Fruit fly (Drosophila melanogaster) whole organism, embryonic: Measurements from ENCODE around the gene hfp.

Experiments
- ATbp ChIP-seq: fragments of 200-800 bp; sonication (Bioruptor generic); optimal IDR thresholded peaks from 2 replicates; lab custom pipeline; 2017; ENCODE audit warnings: missing biosample characterization, mild to moderate bottlenecking, missing genetic modification characterization, missing genetic modification reagents
- Ada2b ChIP-seq: fragments of 200-800 bp; sonication (Bioruptor generic); IDR thresholded peaks from 2 replicates; pipeline ENCODE4 v1.3.6; 2022; ENCODE audit warnings: missing biosample characterization, missing genetic modification characterization
- CG10979 ChIP-seq: fragments of 200-800 bp; sonication (Bioruptor generic); optimal IDR thresholded peaks from 2 replicates; lab custom pipeline; 2018; ENCODE audit warnings: missing biosample characterization, mild to moderate bottlenecking, missing genetic modification characterization, moderate library complexity
- CG12071 ChIP-seq: fragments of 200-800 bp; sonication (Bioruptor generic); optimal IDR thresholded peaks from 3 replicates; lab custom pipeline; 2018; ENCODE audit warnings: missing biosample characterization, mild to moderate bottlenecking, missing genetic modification characterization
- CG12104 ChIP-seq: fragments of 200-800 bp; sonication (Bioruptor generic); optimal IDR thresholded peaks from 3 replicates; lab custom pipeline; 2016; ENCODE audit warnings: missing biosample characterization, missing genetic modification characterization
- CG12155 ChIP-seq: fragments of 200-800 bp; sonication (Bioruptor generic); optimal IDR thresholded peaks from 3 replicates; lab custom pipeline; 2016; ENCODE audit warnings: missing biosample characterization, missing genetic modification characterization
- CG12659 ChIP-seq: fragments of 200-800 bp; sonication (Bioruptor generic); optimal IDR thresholded peaks from 3 replicates; lab custom pipeline; 2017; ENCODE audit warnings: mild to moderate bottlenecking, missing biosample characterization, missing genetic modification reagents, missing genetic modification characterization
- CG12942 ChIP-seq: fragments of 200-800 bp; sonication (Bioruptor generic); optimal IDR thresholded peaks from 3 replicates; lab custom pipeline; 2016; ENCODE audit warnings: missing biosample characterization, missing genetic modification characterization
- CG13296 ChIP-seq: fragments of 200-800 bp; sonication (Bioruptor generic); optimal IDR thresholded peaks from 3 replicates; lab custom pipeline; 2018; ENCODE audit warnings: missing biosample characterization, mild to moderate bottlenecking, missing genetic modification characterization
- CG13624 ChIP-seq: fragments of 200-800 bp; sonication (Bioruptor generic); optimal IDR thresholded peaks from 2 replicates; lab custom pipeline; 2016; ENCODE audit warnings: missing biosample characterization, missing genetic modification characterization
- CG15514 ChIP-seq: fragments of 200-800 bp; sonication (Bioruptor generic); optimal IDR thresholded peaks from 3 replicates; lab custom pipeline; 2017; ENCODE audit warnings: missing biosample characterization, missing genetic modification characterization, mild to moderate bottlenecking, moderate library complexity, missing genetic modification reagents
- CG15601 ChIP-seq: fragments of 200-800 bp; sonication (Bioruptor generic); optimal IDR thresholded peaks from 3 replicates; lab custom pipeline; 2019; ENCODE audit warnings: missing biosample characterization, mild to moderate bottlenecking, missing genetic modification characterization, moderate library complexity
- CG17612 ChIP-seq: fragments of 200-800 bp; sonication (Bioruptor generic); IDR thresholded peaks from 2 replicates; pipeline ENCODE4 v1.3.6; 2022; ENCODE audit warnings: missing biosample characterization, missing genetic modification characterization
- CG18476 ChIP-seq: fragments of 200-800 bp; sonication (Bioruptor generic); optimal IDR thresholded peaks from 2 replicates; lab custom pipeline; 2016; ENCODE audit warnings: missing biosample characterization, mild to moderate bottlenecking, missing genetic modification characterization
- CG18764 ChIP-seq: fragments of 200-800 bp; sonication (Bioruptor generic); optimal IDR thresholded peaks from 3 replicates; lab custom pipeline; 2016; ENCODE audit warnings: missing biosample characterization, missing genetic modification characterization
- CG3163 ChIP-seq: fragments of 200-800 bp; sonication (Bioruptor generic); optimal IDR thresholded peaks from 3 replicates; lab custom pipeline; 2016; ENCODE audit warnings: missing biosample characterization, missing genetic modification characterization
- CG3281 ChIP-seq: fragments of 200-800 bp; sonication (Bioruptor generic); optimal IDR thresholded peaks from 3 replicates; lab custom pipeline; 2017; ENCODE audit warnings: missing biosample characterization, mild to moderate bottlenecking, missing genetic modification characterization
- CG33557 ChIP-seq: fragments of 200-800 bp; sonication (Bioruptor generic); optimal IDR thresholded peaks from 2 replicates; lab custom pipeline; 2019; ENCODE audit warnings: missing biosample characterization, mild to moderate bottlenecking, missing genetic modification characterization, moderate library complexity
- CG34422 ChIP-seq: fragments of 200-800 bp; sonication (Bioruptor generic); IDR thresholded peaks from 3 replicates; pipeline ENCODE4 v1.3.6; 2022; ENCODE audit warnings: missing biosample characterization, missing genetic modification characterization
- CG3838 ChIP-seq: fragments of 200-800 bp; sonication (Bioruptor generic); optimal IDR thresholded peaks from 3 replicates; lab custom pipeline; 2016; ENCODE audit warnings: missing biosample characterization, missing genetic modification characterization
- CG4707 ChIP-seq: fragments of 200-800 bp; sonication (Bioruptor generic); optimal IDR thresholded peaks from 2 replicates; lab custom pipeline; 2018; ENCODE audit warnings: missing biosample characterization, mild to moderate bottlenecking, missing genetic modification characterization, moderate library complexity
- CG6689 ChIP-seq: fragments of 200-800 bp; sonication (Bioruptor generic); IDR thresholded peaks from 2 replicates; pipeline ENCODE4 v1.3.6; 2022; ENCODE audit warnings: missing biosample characterization, missing genetic modification characterization
- CG6813 ChIP-seq: fragments of 200-800 bp; sonication (Bioruptor generic); optimal IDR thresholded peaks from 2 replicates; lab custom pipeline; 2017; ENCODE audit warnings: missing biosample characterization, missing genetic modification characterization, mild to moderate bottlenecking, moderate library complexity, missing genetic modification reagents
- CG7987 ChIP-seq: fragments of 200-800 bp; sonication (Bioruptor generic); optimal IDR thresholded peaks from 2 replicates; lab custom pipeline; 2018; ENCODE audit warnings: missing biosample characterization, mild to moderate bottlenecking, missing genetic modification characterization, moderate library complexity
- Dip3 ChIP-seq: fragments of 200-800 bp; sonication (Bioruptor generic); optimal IDR thresholded peaks from 3 replicates; lab custom pipeline; 2016; ENCODE audit warnings: missing biosample characterization, missing genetic modification characterization
- Doc2 ChIP-seq: fragments of 200-800 bp; sonication (Bioruptor generic); IDR thresholded peaks from 2 replicates; pipeline ENCODE4 v1.3.6; 2022; ENCODE audit warnings: missing biosample characterization, missing genetic modification characterization
- Ets65A ChIP-seq: fragments of 200-800 bp; sonication (Bioruptor generic); peaks from one replicate; lab custom pipeline; 2016; ENCODE audit warnings: missing biosample characterization, missing genetic modification characterization
- Fer3 ChIP-seq: fragments of 200-800 bp; sonication (Bioruptor generic); optimal IDR thresholded peaks from 2 replicates; lab custom pipeline; 2018; ENCODE audit warnings: missing biosample characterization, mild to moderate bottlenecking, missing genetic modification characterization, moderate library complexity
- Hey ChIP-seq: fragments of 200-800 bp; sonication (Bioruptor generic); optimal IDR thresholded peaks from 3 replicates; lab custom pipeline; 2018; ENCODE audit warnings: missing biosample characterization, mild to moderate bottlenecking, missing genetic modification characterization
- Lhr ChIP-seq: fragments of 200-800 bp; sonication (Bioruptor generic); optimal IDR thresholded peaks from 3 replicates; lab custom pipeline; 2017; ENCODE audit warnings: mild to moderate bottlenecking, missing biosample characterization, missing genetic modification reagents, missing genetic modification characterization
- MESR4 ChIP-seq: fragments of 200-800 bp; sonication (Bioruptor generic); optimal IDR thresholded peaks from 2 replicates; lab custom pipeline; 2018; ENCODE audit warnings: missing biosample characterization, mild to moderate bottlenecking, missing genetic modification characterization, moderate library complexity
- Nf-YB ChIP-seq: fragments of 200-800 bp; sonication (Bioruptor generic); optimal IDR thresholded peaks from 3 replicates; lab custom pipeline; 2019; ENCODE audit warnings: missing biosample characterization, mild to moderate bottlenecking, missing genetic modification characterization, moderate library complexity
- Rx ChIP-seq: fragments of 200-800 bp; sonication (Bioruptor generic); IDR thresholded peaks from 2 replicates; pipeline ENCODE4 v1.3.6; 2022; ENCODE audit warnings: missing biosample characterization, missing genetic modification characterization
- chn ChIP-seq: fragments of 200-800 bp; sonication (Bioruptor generic); optimal IDR thresholded peaks from 2 replicates; lab custom pipeline; 2016; ENCODE audit warnings: missing biosample characterization, missing genetic modification characterization
- dpn ChIP-seq, 2 experiments: fragments of 200-800 bp; sonication (Bioruptor generic); optimal IDR thresholded peaks; 3 replicates each; lab custom pipeline; 2016; ENCODE audit warnings: missing biosample characterization in 2 of 2, missing genetic modification characterization in 2 of 2
- dysf ChIP-seq: fragments of 200-800 bp; sonication (Bioruptor generic); IDR thresholded peaks from 3 replicates; pipeline ENCODE4 v1.3.6; 2022; ENCODE audit warnings: missing biosample characterization, missing genetic modification characterization
- gce ChIP-seq: fragments of 200-800 bp; sonication (Bioruptor generic); IDR thresholded peaks from 3 replicates; pipeline ENCODE4 v1.3.6; 2022; ENCODE audit warnings: missing biosample characterization, missing genetic modification characterization
- gfzf ChIP-seq: fragments of 200-800 bp; sonication (Bioruptor generic); optimal IDR thresholded peaks from 2 replicates; lab custom pipeline; 2016; ENCODE audit warnings: missing biosample characterization, mild to moderate bottlenecking, missing genetic modification characterization, moderate library complexity
- her ChIP-seq: fragments of 200-800 bp; sonication (Bioruptor generic); optimal IDR thresholded peaks from 2 replicates; lab custom pipeline; 2016; ENCODE audit warnings: missing biosample characterization, missing genetic modification characterization
- knrl ChIP-seq: fragments of 200-800 bp; sonication (Bioruptor generic); IDR thresholded peaks from 3 replicates; pipeline ENCODE4 v1.3.6; 2022; ENCODE audit warnings: missing biosample characterization, missing genetic modification characterization; ENCODE audit not compliant: partially characterized antibody
- nom ChIP-seq: fragments of 200-800 bp; sonication (Bioruptor generic); optimal IDR thresholded peaks from 2 replicates; lab custom pipeline; 2017; ENCODE audit warnings: missing biosample characterization, missing genetic modification characterization, mild to moderate bottlenecking, moderate library complexity, missing genetic modification reagents
- pnt ChIP-seq: fragments of 200-800 bp; sonication (Bioruptor generic); optimal IDR thresholded peaks from 3 replicates; lab custom pipeline; 2016; ENCODE audit warnings: missing biosample characterization, missing genetic modification characterization
- seq ChIP-seq: fragments of 200-800 bp; sonication (Bioruptor generic); IDR thresholded peaks from 2 replicates; pipeline ENCODE4 v1.3.6; 2022; ENCODE audit warnings: missing biosample characterization, missing genetic modification characterization
- sisA ChIP-seq: fragments of 200-800 bp; sonication (Bioruptor generic); IDR thresholded peaks from 2 replicates; pipeline ENCODE4 v1.3.6; 2022; ENCODE audit warnings: missing biosample characterization, missing genetic modification characterization
- sob ChIP-seq: fragments of 200-800 bp; sonication (Bioruptor generic); IDR thresholded peaks from 2 replicates; pipeline ENCODE4 v1.3.6; 2022; ENCODE audit warnings: missing biosample characterization, missing genetic modification characterization
- sr ChIP-seq: fragments of 200-800 bp; sonication (Bioruptor generic); IDR thresholded peaks from 3 replicates; pipeline ENCODE4 v1.3.6; 2022; ENCODE audit warnings: missing biosample characterization, missing genetic modification characterization
- tap ChIP-seq: fragments of 200-800 bp; optimal IDR thresholded peaks from 3 replicates; lab custom pipeline; 2019; ENCODE audit warnings: missing biosample characterization, mild to moderate bottlenecking, missing genetic modification characterization, moderate library complexity
- twi ChIP-seq: fragments of 200-800 bp; optimal IDR thresholded peaks from 2 replicates; lab custom pipeline; 2019; ENCODE audit warnings: missing biosample characterization, mild to moderate bottlenecking, missing genetic modification characterization, moderate library complexity
- unpg ChIP-seq: fragments of 200-800 bp; sonication (Bioruptor generic); optimal IDR thresholded peaks from 3 replicates; lab custom pipeline; 2018; ENCODE audit warnings: missing biosample characterization, mild to moderate bottlenecking, missing genetic modification characterization, moderate library complexity
- zfh2 ChIP-seq: fragments of 200-800 bp; sonication (Bioruptor generic); optimal IDR thresholded peaks from 2 replicates; lab custom pipeline; 2016; ENCODE audit warnings: missing biosample characterization, missing genetic modification characterization

The hfp gene

DNA sequence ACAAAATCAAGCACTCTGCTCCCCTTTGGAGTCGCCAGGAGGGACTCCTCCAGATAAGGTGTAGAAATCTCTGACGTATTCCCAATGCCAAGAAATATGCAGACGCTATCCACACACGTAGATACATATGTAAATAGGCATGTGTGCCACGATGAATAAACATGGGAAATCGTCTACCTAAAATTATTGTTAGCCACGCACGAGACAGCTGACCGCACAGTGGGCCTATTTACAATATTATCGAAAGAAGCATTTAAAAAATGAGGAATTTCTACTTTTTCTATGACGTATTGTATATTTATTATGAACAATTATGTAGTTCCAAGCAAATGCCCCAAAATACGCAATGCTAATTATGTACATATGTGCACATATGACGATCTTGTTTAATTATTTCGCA is 46.8 kb upstream of the hfp start (continued):
- TF ChIP-seq ATbp (peak; percentile 30), unpg (peak; percentile 20), sr (0 out of 3 replicates have a peak, but pooled peaks have one; percentile 11), CG12659 (peak; percentile 27), CG34422 (GFP tag; lab: Robert Waterston, UW) (peak; percentile 18; the same call in 1 of the 3 replicates), CG4707 (GFP tag; lab: Kevin White, UChicago) (peak; percentile 93), CG10979 (peak; percentile 2), CG12155 (peak; percentile 5), Fer3 (tag; lab: Kevin White, UChicago) (peak; percentile 33), CG17612 (GFP tag; lab: Robert Waterston, UW) (peak; percentile 22; the same call in 1 of the 2 replicates), CG3281 (peak; percentile 6), Ada2b (GFP tag; lab: Robert Waterston, UW) (peak; percentile 37), CG18476 (no peak), CG6689 (GFP tag; lab: Robert Waterston, UW) (0 out of 2 replicates have a peak, but pooled peaks have one; percentile 20), nom (GFP tag; lab: Kevin White, UChicago) (no peak), dysf (GFP tag; lab: Robert Waterston, UW) (peak; percentile 45; the same call in 1 of the 3 replicates), Doc2 (GFP tag; lab: Robert Waterston, UW) (no peak), CG12942 (no peak), chn (GFP tag; lab: Kevin White, UChicago) (peak; percentile 14), CG13624 (peak; percentile 13)

- TF ChIP-seq CG12071 (GFP tag; lab: Kevin White, UChicago) (no peak), Hey (tag; lab: Kevin White, UChicago) (peak; percentile 24), CG12659 (peak; percentile 52), Lhr (GFP tag; lab: Kevin White, UChicago) (no peak), CG7987 (GFP tag; lab: Kevin White, UChicago) (no peak), sisA (GFP tag; lab: Robert Waterston, UW) (no peak), gfzf (GFP tag; lab: Kevin White, UChicago) (no peak), CG13296 (GFP tag; lab: Kevin White, UChicago) (peak; percentile 74), gce (no peak; the same call in 2 of the 3 replicates), CG3163 (no peak), twi (no peak), Ets65A (GFP tag; lab: Kevin White, UChicago) (peak; percentile 95), sob (GFP tag; lab: Robert Waterston, UW) (peak; percentile 27; the same call in 1 of the 2 replicates), CG3838 (GFP tag; lab: Kevin White, UChicago) (no peak), CG15514 (GFP tag; lab: Kevin White, UChicago) (peak; percentile 48), CG18764 (GFP tag; lab: Kevin White, UChicago) (peak; percentile 22), pnt (peak; percentile 33), Rx (0 out of 2 replicates have a peak, but pooled peaks have one; percentile 13), CG33557 (GFP tag; lab: Kevin White, UChicago) (no peak), CG6813 (peak; percentile 32), tap (tag; lab: Kevin White, UChicago) (peak; percentile 38), MESR4 (no peak), CG15601 (tag; lab: Kevin White, UChicago) (no peak), zfh2 (peak; percentile 69), her (GFP tag; lab: Kevin White, UChicago) (peak; percentile 38), Nf-YB (peak; percentile 20), knrl (no peak), Dip3 (peak; percentile 65), dysf (GFP tag; lab: Robert Waterston, UW) (peak; percentile 73), CG12104 (GFP tag; lab: Kevin White, UChicago) (peak; percentile 57), seq (no peak; the same call in 1 of the 2 replicates), dpn (GFP tag; optimal IDR thresholded peaks at IDR 0.05; lab: Kevin White, UChicago) (peak; percentile 64)
These were observed 46.1 kb upstream of the hfp start for dm6 chr3L:1548345-1548970.
